Worm (Caenorhabditis elegans) whole organism, L2 larva: Measurements from ENCODE around the gene nspc-5.
"Not testable (repeated sequence)": the region's sequence is repeated elsewhere in the genome, so short reads cannot be mapped to it uniquely, and the experiment has no call there.

Experiments used
- F13H6.1 ChIP-seq: sonication (generic microtip); optimal IDR thresholded peaks from 2 replicates; lab custom pipeline; 2016; ENCODE audit warnings: missing genetic modification characterization, missing compliant biosample characterization
- R02D3.7 ChIP-seq: fragments of 150-350 bp; optimal IDR thresholded peaks from 2 replicates; lab custom pipeline; 2014; ENCODE audit warnings: missing biosample characterization, missing genetic modification characterization
- Y55F3AM.14 ChIP-seq: fragments of 200-800 bp; sonication (Bioruptor generic); optimal IDR thresholded peaks from 2 replicates; lab custom pipeline; 2018; ENCODE audit warnings: mild to moderate bottlenecking, missing genetic modification characterization, missing compliant biosample characterization
- ZK546.5 ChIP-seq: sonication (generic microtip); optimal IDR thresholded peaks from 2 replicates; lab custom pipeline; 2017; ENCODE audit warnings: missing biosample characterization, missing genetic modification characterization
- alr-1 ChIP-seq: fragments of 150-350 bp; optimal IDR thresholded peaks from 2 replicates; lab custom pipeline; 2014; ENCODE audit warnings: missing biosample characterization, missing genetic modification characterization
- aly-2 ChIP-seq: fragments of 150-350 bp; optimal IDR thresholded peaks from 2 replicates; lab custom pipeline; 2014; ENCODE audit warnings: missing biosample characterization, missing genetic modification characterization
- ama-1 ChIP-seq: fragments of 150-350 bp; optimal IDR thresholded peaks from 2 replicates; lab custom pipeline; 2018; ENCODE audit warnings: inconsistent platforms
- ceh-16 ChIP-seq: fragments of 150-350 bp; optimal IDR thresholded peaks from 2 replicates; lab custom pipeline; 2014; ENCODE audit warnings: missing biosample characterization, missing genetic modification characterization
- ceh-82 ChIP-seq: fragments of 150-350 bp; optimal IDR thresholded peaks from 2 replicates; lab custom pipeline; 2014; ENCODE audit warnings: missing biosample characterization, missing genetic modification characterization
- egl-27 ChIP-seq: sonication (generic microtip); optimal IDR thresholded peaks from 3 replicates; lab custom pipeline; 2017; ENCODE audit warnings: missing biosample characterization, missing genetic modification reagents, missing genetic modification characterization
- elt-3 ChIP-seq: sonication (generic microtip); optimal IDR thresholded peaks from 2 replicates; lab custom pipeline; 2017; ENCODE audit warnings: missing biosample characterization, missing genetic modification characterization
- fos-1 ChIP-seq: fragments of 150-350 bp; optimal IDR thresholded peaks from 2 replicates; lab custom pipeline; 2014; ENCODE audit warnings: missing biosample characterization, missing genetic modification characterization
- gmeb-1 ChIP-seq: fragments of 150-350 bp; optimal IDR thresholded peaks from 2 replicates; lab custom pipeline; 2014; ENCODE audit warnings: missing biosample characterization, missing genetic modification characterization
- lin-13 ChIP-seq: fragments of 150-350 bp; optimal IDR thresholded peaks from 2 replicates; lab custom pipeline; 2014; ENCODE audit warnings: missing biosample characterization, missing genetic modification reagents, missing genetic modification characterization
- lsy-2 ChIP-seq, 2 experiments: fragments of 150-350 bp in 1 of 2; sonication (generic microtip) in 1 of 2; optimal IDR thresholded peaks; 2 replicates each; lab custom pipeline; 2014 to 2017; ENCODE audit warnings: missing biosample characterization in 2 of 2, missing genetic modification characterization in 2 of 2
- mab-5 ChIP-seq: fragments of 150-350 bp; optimal IDR thresholded peaks from 2 replicates; lab custom pipeline; 2014; ENCODE audit warnings: missing biosample characterization, missing genetic modification characterization
- mdl-1 ChIP-seq, 2 experiments: fragments of 150-350 bp in 1 of 2; sonication (generic microtip) in 1 of 2; optimal IDR thresholded peaks; 2 replicates each; lab custom pipeline; 2017; ENCODE audit warnings: missing biosample characterization in 2 of 2, missing genetic modification characterization in 2 of 2
- nhr-11 ChIP-seq: fragments of 150-350 bp; optimal IDR thresholded peaks from 2 replicates; lab custom pipeline; 2014; ENCODE audit warnings: missing biosample characterization, missing genetic modification characterization
- nhr-12 ChIP-seq: fragments of 150-350 bp; optimal IDR thresholded peaks from 2 replicates; lab custom pipeline; 2014; ENCODE audit warnings: missing biosample characterization, missing genetic modification characterization
- nhr-21 ChIP-seq: fragments of 150-350 bp; optimal IDR thresholded peaks from 2 replicates; lab custom pipeline; 2014; ENCODE audit warnings: missing biosample characterization, missing genetic modification characterization
- nhr-237 ChIP-seq: fragments of 150-350 bp; optimal IDR thresholded peaks from 2 replicates; lab custom pipeline; 2014; ENCODE audit warnings: missing biosample characterization, missing genetic modification characterization
- nhr-77 ChIP-seq: fragments of 150-350 bp; optimal IDR thresholded peaks from 2 replicates; lab custom pipeline; 2014; ENCODE audit warnings: missing biosample characterization, missing genetic modification characterization
- peb-1 ChIP-seq: fragments of 150-350 bp; optimal IDR thresholded peaks from 2 replicates; lab custom pipeline; 2014; ENCODE audit warnings: missing biosample characterization, missing genetic modification characterization
- sem-4 ChIP-seq: fragments of 150-350 bp; optimal IDR thresholded peaks from 2 replicates; lab custom pipeline; 2014; ENCODE audit warnings: missing biosample characterization, missing genetic modification reagents, missing genetic modification characterization
- skn-1 ChIP-seq: sonication (generic microtip); optimal IDR thresholded peaks from 2 replicates; lab custom pipeline; 2017; ENCODE audit warnings: missing biosample characterization, missing genetic modification characterization
- sma-3 ChIP-seq: sonication (generic microtip); optimal IDR thresholded peaks from 2 replicates; lab custom pipeline; 2016; ENCODE audit warnings: missing genetic modification reagents, missing genetic modification characterization, missing compliant biosample characterization
- sma-9 ChIP-seq, 2 experiments: fragments of 150-350 bp in 1 of 2; sonication (generic microtip) in 1 of 2; optimal IDR thresholded peaks; 2 replicates each; lab custom pipeline; 2014 to 2016; ENCODE audit warnings: missing genetic modification characterization in 2 of 2, mild to moderate bottlenecking in 1 of 2, missing biosample characterization in 1 of 2, missing compliant biosample characterization in 1 of 2, missing genetic modification reagents in 1 of 2, moderate library complexity in 1 of 2
- ztf-1 ChIP-seq: fragments of 200-800 bp; sonication (Bioruptor generic); conservative IDR thresholded peaks from 2 replicates; pipeline ENCODE4 v1.3.6; 2022; ENCODE audit warnings: missing genetic modification characterization, missing compliant biosample characterization
- ztf-11 ChIP-seq: sonication (generic microtip); optimal IDR thresholded peaks from 2 replicates; lab custom pipeline; 2017; ENCODE audit warnings: missing biosample characterization, missing genetic modification characterization

nspc-5 gene

DNA sequence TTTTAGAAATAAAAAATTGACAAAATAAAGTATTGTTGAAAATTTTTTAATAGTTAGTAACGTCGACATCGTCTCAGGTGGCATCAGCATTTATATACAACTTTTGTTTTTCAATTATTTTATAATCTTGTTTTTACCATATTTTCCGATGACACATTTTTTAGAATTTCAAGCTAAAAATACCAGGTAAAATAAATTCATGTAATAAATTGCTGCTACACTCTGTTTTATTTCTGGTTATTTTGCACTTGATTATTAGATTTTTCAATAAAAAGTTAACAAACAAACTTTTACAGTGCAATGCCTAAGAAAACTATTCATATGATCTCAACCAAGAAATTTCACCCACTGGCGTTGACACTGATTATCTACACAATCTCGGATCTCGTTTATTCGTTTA, 16.9 kb upstream of the nspc-5 start, which contains the start of gene C03G5.14:
C03G5.14 (plus strand) TSS at position 301 of the 400 bp plus-strand sequence.
- TF ChIP-seq mdl-1 (tag; optimal IDR thresholded peaks at IDR 0.05; lab: Kevin White, UChicago) (no peak), ZK546.5 (no peak), nhr-11 (tag; lab: Kevin White, UChicago) (no peak), mab-5 (tag; lab: Kevin White, UChicago) (no peak), nhr-21 (tag; lab: Kevin White, UChicago) (no peak)

DNA sequence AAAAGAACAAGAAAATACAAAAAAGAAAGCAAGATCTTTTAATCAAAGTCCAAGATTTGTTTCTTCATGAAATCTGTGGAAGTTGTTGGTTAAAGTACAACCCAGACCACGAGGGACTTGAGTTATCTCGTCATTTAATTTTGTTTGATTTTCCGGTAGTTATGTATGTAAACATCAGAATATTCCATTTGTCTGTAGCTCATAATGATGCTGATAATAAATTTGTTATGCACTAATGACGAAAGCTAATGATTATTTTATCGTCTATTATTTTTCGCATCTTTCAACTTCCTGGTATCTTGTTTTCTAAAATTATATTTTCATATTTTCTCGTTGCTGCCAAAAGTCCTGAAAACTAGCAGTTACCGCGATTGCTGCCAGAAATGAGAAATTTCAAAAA, 15.5 kb upstream of the nspc-5 start:
- TF ChIP-seq gmeb-1 (no peak), nhr-77 (no peak), ztf-1 (GFP tag; lab: Robert Waterston, UW) (no peak), ceh-16 (tag; lab: Kevin White, UChicago) (no peak), nhr-237 (no peak)

- no peak for TF ChIP-seq nhr-237
- TF ChIP-seq F13H6.1 (tag; lab: Kevin White, UChicago): no peak
- TF ChIP-seq elt-3 (tag; lab: Kevin White, UChicago): no peak
- TF ChIP-seq ztf-11 (tag; lab: Kevin White, UChicago): no peak
- TF ChIP-seq ztf-1 (GFP tag; lab: Robert Waterston, UW): no peak
- no peak for TF ChIP-seq gmeb-1
- TF ChIP-seq Y55F3AM.14 (GFP tag; lab: Kevin White, UChicago): no peak
- no peak for TF ChIP-seq ceh-16 (tag; lab: Kevin White, UChicago)
- TF ChIP-seq lin-13 (GFP tag; lab: Kevin White, UChicago): no peak
- TF ChIP-seq nhr-21 (tag; lab: Kevin White, UChicago): no peak
- TF ChIP-seq mab-5 (tag; lab: Kevin White, UChicago): no peak
- TF ChIP-seq lsy-2 (tag; optimal IDR thresholded peaks at IDR 0.05; lab: Kevin White, UChicago): no peak
- TF ChIP-seq egl-27: no peak
Observed at ce11 chrX:8527950-8528349, 10.6 kb upstream of the nspc-5 start, which contains the start of gene flp-5. Gene flp-5 (plus strand): TSS chrX:8528250.

ce11 chrX:8535006-8535405, 3.5 kb upstream of the nspc-5 start, which contains the start of gene nspc-1:
Gene nspc-1 (minus strand): TSS chrX:8535106.
- not testable (repeated sequence) for TF ChIP-seq sma-9 (GFP tag; optimal IDR thresholded peaks at IDR 0.05; lab: Kevin White, UChicago); sma-9 (tag; optimal IDR thresholded peaks at IDR 0.05; lab: Kevin White, UChicago); skn-1 (tag; lab: Kevin White, UChicago); sem-4
- TF ChIP-seq, all 48 proteins: peak for 0; not testable (repeated sequence) for 48

DNA sequence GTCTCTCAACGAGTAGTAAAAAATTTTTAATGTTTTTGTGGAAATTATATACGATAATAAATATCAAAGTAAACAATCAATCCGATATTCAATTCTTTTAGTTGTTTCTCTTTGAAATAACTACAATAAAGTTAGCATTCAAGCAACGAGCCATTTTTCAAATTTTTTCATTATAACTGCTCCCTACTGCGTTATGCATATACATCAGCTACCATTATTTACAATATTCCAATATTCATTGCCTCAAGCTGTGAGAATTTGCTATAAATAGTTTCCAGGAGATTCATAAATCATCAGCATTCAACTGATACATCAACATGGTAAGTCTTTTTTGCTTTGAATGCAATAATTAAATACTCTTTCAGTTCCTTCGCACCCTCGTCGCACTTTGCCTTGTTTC, 1.7 kb upstream of the nspc-5 start, which contains the start of gene nspc-3:
nspc-3 (plus strand) TSS at position 301 of the 400 bp plus-strand sequence.
- TF ChIP-seq sma-9 (GFP tag; optimal IDR thresholded peaks at IDR 0.05; lab: Kevin White, UChicago) (no peak), sma-9 (tag; optimal IDR thresholded peaks at IDR 0.05; lab: Kevin White, UChicago) (no peak), ama-1 (lab: Kevin White, UChicago) (no peak), aly-2 (no peak), ztf-1 (GFP tag; lab: Robert Waterston, UW) (no peak), nhr-12 (tag; lab: Kevin White, UChicago) (no peak), fos-1 (tag; lab: Kevin White, UChicago) (no peak), sma-3 (GFP tag; lab: Kevin White, UChicago) (no peak), peb-1 (tag; lab: Kevin White, UChicago) (no peak), R02D3.7 (tag; lab: Kevin White, UChicago) (no peak), alr-1 (tag; lab: Kevin White, UChicago) (no peak), nhr-77 (no peak)

DNA sequence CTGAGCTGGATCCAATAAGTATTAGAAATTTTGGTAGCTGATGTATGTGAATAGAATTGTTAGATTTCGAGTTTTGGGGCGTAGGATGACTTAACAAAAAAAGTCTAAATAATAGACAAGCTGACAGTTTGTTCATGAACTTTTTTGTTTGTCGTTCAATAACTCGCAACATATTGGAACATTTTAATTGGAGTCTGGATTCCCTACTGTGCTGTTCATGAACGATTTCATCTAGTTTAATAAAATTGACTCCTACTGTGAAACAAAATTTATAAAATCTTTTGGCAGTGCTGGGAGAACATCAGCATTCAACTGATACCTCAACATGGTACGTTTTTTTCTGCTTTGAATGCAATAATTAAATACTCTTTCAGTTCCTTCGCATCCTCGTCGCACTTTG, 3.0 kb downstream of the nspc-5 start, which contains the start of gene nspc-7:
nspc-7 (plus strand) TSS at position 301 of the 400 bp plus-strand sequence.
- TF ChIP-seq ceh-82 (tag; lab: Kevin White, UChicago); nhr-21 (tag; lab: Kevin White, UChicago); mdl-1 (tag; optimal IDR thresholded peaks at IDR 0.05; lab: Kevin White, UChicago): not testable (repeated sequence)
- TF ChIP-seq, all 48 proteins: peak for 0; not testable (repeated sequence) for 48
